Worm (Caenorhabditis elegans) whole organism, young adult: Measurements from ENCODE around the gene F16B12.1.

Experiments
- F10E7.11 ChIP-seq: sonication (generic microtip); optimal IDR thresholded peaks from 2 replicates; lab custom pipeline; 2017; ENCODE audit warnings: mild to moderate bottlenecking, missing genetic modification characterization, moderate library complexity, missing compliant biosample characterization
- F33H1.4 ChIP-seq: fragments of 200-800 bp; sonication (Bioruptor generic); IDR thresholded peaks from 2 replicates; pipeline ENCODE4 v1.3.6; 2022; ENCODE audit warnings: missing genetic modification reagents, missing genetic modification characterization, missing compliant biosample characterization
- F49E8.2 ChIP-seq: sonication (generic microtip); optimal IDR thresholded peaks from 3 replicates; lab custom pipeline; 2017; ENCODE audit warnings: missing genetic modification characterization, mild to moderate bottlenecking, missing compliant biosample characterization, antibody characterized with exemption, moderate library complexity; ENCODE audit not compliant: insufficient read depth
- F55B11.4 ChIP-seq: sonication (generic microtip); optimal IDR thresholded peaks from 2 replicates; lab custom pipeline; 2016; ENCODE audit warnings: missing compliant biosample characterization, missing genetic modification characterization, borderline replicate concordance; ENCODE audit not compliant: insufficient read depth
- T07F8.4 ChIP-seq: sonication (generic microtip); optimal IDR thresholded peaks from 2 replicates; lab custom pipeline; 2016; ENCODE audit warnings: mild to moderate bottlenecking, missing genetic modification characterization, moderate library complexity, missing compliant biosample characterization
- T26A5.8 ChIP-seq: sonication (generic microtip); optimal IDR thresholded peaks from 2 replicates; lab custom pipeline; 2016; ENCODE audit warnings: missing genetic modification characterization, missing compliant biosample characterization
- Y53F4B.3 ChIP-seq: fragments of 200-800 bp; sonication (Bioruptor generic); IDR thresholded peaks from 2 replicates; pipeline ENCODE4 v1.3.6; 2022; ENCODE audit warnings: missing genetic modification reagents, missing genetic modification characterization, missing compliant biosample characterization
- Y53G8AR.9 ChIP-seq: fragments of 200-800 bp; sonication (Bioruptor generic); conservative IDR thresholded peaks from 2 replicates; pipeline ENCODE4 v1.3.6; 2022; ENCODE audit warnings: missing genetic modification reagents, missing genetic modification characterization, missing compliant biosample characterization
- Y95B8A.8 ChIP-seq: fragments of 200-800 bp; sonication (Bioruptor generic); IDR thresholded peaks from 2 replicates; pipeline ENCODE4 v1.3.6; 2022; ENCODE audit warnings: missing genetic modification reagents, missing genetic modification characterization, missing compliant biosample characterization
- ama-1 ChIP-seq, 3 experiments: fragments of 150-350 bp in 1 of 3; sonication (generic microtip) in 2 of 3; optimal IDR thresholded peaks; 2 replicates each; lab custom pipeline; 2014 to 2018; ENCODE audit warnings: missing biosample characterization in 2 of 3, missing genetic modification characterization in 2 of 3, missing genetic modification reagents in 2 of 3
- aptf-2 ChIP-seq: fragments of 200-800 bp; sonication (Bioruptor generic); conservative IDR thresholded peaks from 2 replicates; pipeline ENCODE4 v1.3.6; 2022; ENCODE audit warnings: missing genetic modification reagents, missing genetic modification characterization, missing compliant biosample characterization
- athp-1 ChIP-seq: sonication (generic microtip); optimal IDR thresholded peaks from 2 replicates; lab custom pipeline; 2017; ENCODE audit warnings: mild to moderate bottlenecking, missing genetic modification characterization, missing compliant biosample characterization
- attf-5 ChIP-seq: fragments of 200-800 bp; sonication (Bioruptor generic); optimal IDR thresholded peaks from 2 replicates; lab custom pipeline; 2018; ENCODE audit warnings: mild to moderate bottlenecking, missing genetic modification characterization, missing compliant biosample characterization
- bed-1 ChIP-seq: fragments of 200-800 bp; sonication (Bioruptor generic); IDR thresholded peaks from 2 replicates; pipeline ENCODE4 v1.3.6; 2022; ENCODE audit warnings: missing genetic modification reagents, missing genetic modification characterization, missing compliant biosample characterization
- ceh-58 ChIP-seq: fragments of 200-800 bp; sonication (Bioruptor generic); IDR thresholded peaks from 2 replicates; pipeline ENCODE4 v1.3.6; 2022; ENCODE audit warnings: missing genetic modification characterization, missing compliant biosample characterization
- chd-7 ChIP-seq: sonication (generic microtip); optimal IDR thresholded peaks from 2 replicates; lab custom pipeline; 2016; ENCODE audit warnings: mild to moderate bottlenecking, missing genetic modification characterization, moderate library complexity, missing compliant biosample characterization
- dpff-1 ChIP-seq: sonication (generic microtip); optimal IDR thresholded peaks from 2 replicates; lab custom pipeline; 2017; ENCODE audit warnings: mild to moderate bottlenecking, missing genetic modification characterization, missing compliant biosample characterization
- dpl-1 ChIP-seq: fragments of 150-350 bp; optimal IDR thresholded peaks from 2 replicates; lab custom pipeline; 2014; ENCODE audit warnings: missing biosample characterization, missing genetic modification reagents, missing genetic modification characterization
- hsf-1 ChIP-seq: fragments of 200-800 bp; sonication (Bioruptor generic); IDR thresholded peaks from 2 replicates; pipeline ENCODE4 v1.3.6; 2022; ENCODE audit warnings: missing genetic modification reagents, missing genetic modification characterization, missing compliant biosample characterization
- lag-1 ChIP-seq: fragments of 200-800 bp; sonication (Bioruptor generic); IDR thresholded peaks from 2 replicates; pipeline ENCODE4 v1.3.6; 2022; ENCODE audit warnings: missing genetic modification reagents, missing genetic modification characterization, missing compliant biosample characterization
- let-607 ChIP-seq, 2 experiments: fragments of 200-800 bp in 1 of 2; sonication (Bioruptor generic) in 1 of 2; sonication (generic microtip) in 1 of 2; optimal IDR thresholded peaks; 2 replicates each; lab custom pipeline; 2016 to 2018; ENCODE audit warnings: mild to moderate bottlenecking in 2 of 2, missing compliant biosample characterization in 2 of 2, missing genetic modification characterization in 2 of 2, moderate library complexity in 2 of 2, missing genotype in 1 of 2
- lin-35 ChIP-seq, 3 experiments: fragments of 150-350 bp in 2 of 3; sonication (generic microtip) in 1 of 3; optimal IDR thresholded peaks; 2 replicates each; lab custom pipeline; 2014 to 2018; ENCODE audit warnings: missing biosample characterization in 3 of 3, missing genetic modification characterization in 3 of 3, missing genetic modification reagents in 3 of 3
- lir-1 ChIP-seq: fragments of 200-800 bp; sonication (Bioruptor generic); conservative IDR thresholded peaks from 2 replicates; pipeline ENCODE4 v1.3.6; 2022; ENCODE audit warnings: missing genetic modification reagents, missing genetic modification characterization, missing compliant biosample characterization
- madf-3 ChIP-seq: fragments of 200-800 bp; sonication (Bioruptor generic); IDR thresholded peaks from 2 replicates; pipeline ENCODE4 v1.3.6; 2022; ENCODE audit warnings: missing genetic modification reagents, missing genetic modification characterization, missing compliant biosample characterization
- madf-6 ChIP-seq: fragments of 200-800 bp; sonication (Bioruptor generic); IDR thresholded peaks from 2 replicates; pipeline ENCODE4 v1.3.6; 2022; ENCODE audit warnings: missing genetic modification reagents, missing genetic modification characterization, missing compliant biosample characterization
- mcd-1 ChIP-seq: fragments of 200-800 bp; sonication (Bioruptor generic); IDR thresholded peaks from 2 replicates; pipeline ENCODE4 v1.3.6; 2022; ENCODE audit warnings: missing genetic modification reagents, missing genetic modification characterization, missing compliant biosample characterization
- nfya-2 ChIP-seq: fragments of 200-800 bp; sonication (Bioruptor generic); IDR thresholded peaks from 2 replicates; pipeline ENCODE4 v1.3.6; 2022; ENCODE audit warnings: missing genetic modification reagents, missing genetic modification characterization, missing compliant biosample characterization
- nhr-27 ChIP-seq: fragments of 200-800 bp; sonication (Bioruptor generic); optimal IDR thresholded peaks from 2 replicates; lab custom pipeline; 2018; ENCODE audit warnings: mild to moderate bottlenecking, missing genetic modification characterization, moderate library complexity, missing compliant biosample characterization
- nhr-90 ChIP-seq: sonication (generic microtip); optimal IDR thresholded peaks from 2 replicates; lab custom pipeline; 2016; ENCODE audit warnings: missing genotype, mild to moderate bottlenecking, missing genetic modification characterization, missing compliant biosample characterization
- pbrm-1 ChIP-seq: fragments of 200-800 bp; sonication (Bioruptor generic); IDR thresholded peaks from 2 replicates; pipeline ENCODE4 v1.3.6; 2022; ENCODE audit warnings: missing genetic modification reagents, missing genetic modification characterization, missing compliant biosample characterization
- pha-4 ChIP-seq: fragments of 150-350 bp; sonication (generic microtip); optimal IDR thresholded peaks from 2 replicates; lab custom pipeline; 2014; ENCODE audit warnings: missing biosample characterization, missing genetic modification reagents, missing genetic modification characterization
- rcor-1 ChIP-seq: fragments of 200-800 bp; sonication (Bioruptor generic); IDR thresholded peaks from 2 replicates; pipeline ENCODE4 v1.3.6; 2022; ENCODE audit warnings: missing genetic modification reagents, missing genetic modification characterization, missing compliant biosample characterization
- tbp1 ChIP-seq: fragments of 200-800 bp; sonication (Bioruptor generic); optimal IDR thresholded peaks from 2 replicates; lab custom pipeline; 2018; ENCODE audit warnings: mild to moderate bottlenecking, missing genetic modification characterization, missing compliant biosample characterization
- tlf-1 ChIP-seq: fragments of 200-800 bp; sonication (Bioruptor generic); optimal IDR thresholded peaks from 2 replicates; lab custom pipeline; 2018; ENCODE audit warnings: mild to moderate bottlenecking, missing genetic modification characterization, missing compliant biosample characterization
- zim-3 ChIP-seq: sonication (generic microtip); optimal IDR thresholded peaks from 2 replicates; lab custom pipeline; 2017; ENCODE audit warnings: mild to moderate bottlenecking, missing genetic modification characterization, moderate library complexity, missing compliant biosample characterization
- ztf-3 ChIP-seq: fragments of 200-800 bp; sonication (Bioruptor generic); optimal IDR thresholded peaks from 2 replicates; lab custom pipeline; 2018; ENCODE audit warnings: mild to moderate bottlenecking, missing genetic modification characterization, missing compliant biosample characterization
- ztf-6 ChIP-seq: fragments of 200-800 bp; sonication (Bioruptor generic); IDR thresholded peaks from 2 replicates; pipeline ENCODE4 v1.3.6; 2022; ENCODE audit warnings: missing genetic modification reagents, missing genetic modification characterization, missing compliant biosample characterization

Gene F16B12.1

ce11 chrX:14101986-14102385 is 16.7 kb downstream of the F16B12.1 start, which contains the start of gene F16B12.6 (continued):
- peak; percentile 56; the same call in 1 of the 2 replicates for TF ChIP-seq pbrm-1
- no peak for TF ChIP-seq T26A5.8 (tag; lab: Kevin White, UChicago)
- no peak for TF ChIP-seq F49E8.2 (tag; lab: Kevin White, UChicago)
- no peak for TF ChIP-seq ztf-3 (GFP tag; lab: Kevin White, UChicago)
- TF ChIP-seq ama-1 (optimal IDR thresholded peaks at IDR 0.05; lab: Kevin White, UChicago), result no peak
- TF ChIP-seq ama-1 (GFP tag; optimal IDR thresholded peaks at IDR 0.05; lab: Kevin White, UChicago), result no peak
- TF ChIP-seq nhr-27 (tag; lab: Kevin White, UChicago), result no peak
- TF ChIP-seq madf-6 (GFP tag; lab: Robert Waterston, UW), result peak; percentile 43; the same call in 1 of the 2 replicates
- peak; percentile 92 for TF ChIP-seq attf-5 (GFP tag; lab: Kevin White, UChicago)

ce11 chrX:14102474-14102873 is 17.2 kb downstream of the F16B12.1 start:
- no peak for TF ChIP-seq lin-35 (GFP tag; optimal IDR thresholded peaks at IDR 0.05; lab: Kevin White, UChicago)
- TF ChIP-seq dpl-1, result no peak
- TF ChIP-seq ama-1 (optimal IDR thresholded peaks at IDR 0.05; lab: Kevin White, UChicago), result no peak
- TF ChIP-seq ama-1 (GFP tag; optimal IDR thresholded peaks at IDR 0.05; lab: Kevin White, UChicago), result no peak
- TF ChIP-seq pha-4 (tag; lab: Kevin White, UChicago), result no peak
- no peak for TF ChIP-seq ceh-58 (GFP tag; lab: Robert Waterston, UW)
- no peak for TF ChIP-seq hsf-1 (GFP tag; lab: Robert Waterston, UW)
- TF ChIP-seq Y95B8A.8, result no peak
- no peak for TF ChIP-seq F55B11.4 (tag; lab: Kevin White, UChicago)

- no peak for TF ChIP-seq lag-1 (GFP tag; lab: Robert Waterston, UW)
- no peak for TF ChIP-seq tbp1
- no peak for TF ChIP-seq nfya-2 (GFP tag; lab: Robert Waterston, UW)
- no peak for TF ChIP-seq pha-4 (tag; lab: Kevin White, UChicago)
- TF ChIP-seq F33H1.4 (GFP tag; lab: Robert Waterston, UW), result no peak
- TF ChIP-seq zim-3, result no peak
- no peak for TF ChIP-seq bed-1 (GFP tag; lab: Robert Waterston, UW)
- TF ChIP-seq madf-3 (GFP tag; lab: Robert Waterston, UW), result no peak
- TF ChIP-seq nhr-90 (tag; lab: Kevin White, UChicago), result no peak
- TF ChIP-seq rcor-1 (GFP tag; lab: Robert Waterston, UW), result no peak
- no peak for TF ChIP-seq T07F8.4 (tag; lab: Kevin White, UChicago)
Measured at ce11 chrX:14108245-14108644, 22.9 kb downstream of the F16B12.1 start, which contains the start of gene F16B12.7. Gene F16B12.7 (plus strand): TSS chrX:14108545.

ce11 chrX:14113347-14113746 is 28.0 kb downstream of the F16B12.1 start, which contains the start of gene nhr-281:
Gene nhr-281 (minus strand): TSS chrX:14113447.
- TF ChIP-seq tlf-1 (GFP tag; lab: Kevin White, UChicago), result no peak
- TF ChIP-seq mcd-1 (GFP tag; lab: Robert Waterston, UW), result no peak
- no peak for TF ChIP-seq dpff-1 (tag; lab: Kevin White, UChicago)
- no peak for TF ChIP-seq Y53G8AR.9 (GFP tag; lab: Robert Waterston, UW)
- TF ChIP-seq athp-1 (tag; lab: Kevin White, UChicago), result no peak
- no peak for TF ChIP-seq F10E7.11 (tag; lab: Kevin White, UChicago)
- no peak for TF ChIP-seq lir-1
- no peak for TF ChIP-seq chd-7
- no peak for TF ChIP-seq ztf-6 (GFP tag; lab: Robert Waterston, UW)
- no peak for TF ChIP-seq aptf-2 (GFP tag; lab: Robert Waterston, UW)
- no peak for TF ChIP-seq let-607 (tag; optimal IDR thresholded peaks at IDR 0.05; lab: Kevin White, UChicago)
- no peak for TF ChIP-seq pbrm-1
- TF ChIP-seq F49E8.2 (tag; lab: Kevin White, UChicago), result no peak
- TF ChIP-seq Y53F4B.3 (GFP tag; lab: Robert Waterston, UW), result no peak
